Worm (Caenorhabditis elegans) whole organism, mixed stage, embryonic: Measurements from ENCODE around the gene dot-1.4.

Experiments used
- bed-3 ChIP-seq: fragments of 200-800 bp; sonication (Bioruptor generic); optimal IDR thresholded peaks from 3 replicates; lab custom pipeline; 2018; ENCODE audit warnings: mild to moderate bottlenecking, missing genetic modification characterization, moderate library complexity, missing compliant biosample characterization
- cnd-1 ChIP-seq: fragments of 200-800 bp; sonication (Bioruptor generic); optimal IDR thresholded peaks from 2 replicates; lab custom pipeline; 2018; ENCODE audit warnings: mild to moderate bottlenecking, missing genetic modification characterization, missing compliant biosample characterization
- elt-1 ChIP-seq: sonication (generic microtip); optimal IDR thresholded peaks from 2 replicates; lab custom pipeline; 2017; ENCODE audit warnings: missing genetic modification characterization, mild to moderate bottlenecking, missing compliant biosample characterization, antibody characterized with exemption, moderate library complexity, borderline replicate concordance; ENCODE audit not compliant: insufficient read depth
- mab-5 ChIP-seq: fragments of 150-350 bp; optimal IDR thresholded peaks from 2 replicates; lab custom pipeline; 2014; ENCODE audit warnings: missing biosample characterization, missing genetic modification characterization
- nhr-76 ChIP-seq: sonication (generic microtip); optimal IDR thresholded peaks from 2 replicates; lab custom pipeline; 2017; ENCODE audit warnings: missing biosample characterization, missing genetic modification characterization
- tbx-8 ChIP-seq: fragments of 200-800 bp; sonication (Bioruptor generic); optimal IDR thresholded peaks from 2 replicates; lab custom pipeline; 2018; ENCODE audit warnings: mild to moderate bottlenecking, missing genetic modification characterization, moderate library complexity, missing compliant biosample characterization
- zip-8 ChIP-seq: fragments of 150-350 bp; optimal IDR thresholded peaks from 2 replicates; lab custom pipeline; 2014; ENCODE audit warnings: missing biosample characterization, missing genetic modification characterization

ce11 chrX:11941951-11942350, 10.5 kb upstream of the dot-1.4 start, which contains the start of gene F55G7.3:
- TF ChIP-seq zip-8 (tag; lab: Kevin White, UChicago) (no peak), cnd-1 (tag; lab: Kevin White, UChicago) (no peak), mab-5 (tag; lab: Kevin White, UChicago) (no peak), bed-3 (GFP tag; lab: Kevin White, UChicago) (no peak), elt-1 (tag; lab: Kevin White, UChicago) (no peak), nhr-76 (tag; lab: Kevin White, UChicago) (no peak), tbx-8 (GFP tag; lab: Kevin White, UChicago) (no peak)
